Worm (Caenorhabditis elegans) whole organism, dauer: ENCODE data around the gene C03A7.2.

Experiments
- unc-62 ChIP-seq: sonication (generic microtip); optimal IDR thresholded peaks from 2 replicates; lab custom pipeline; 2017; ENCODE audit warnings: missing biosample characterization, missing genetic modification reagents, missing genetic modification characterization

Gene C03A7.2

DNA sequence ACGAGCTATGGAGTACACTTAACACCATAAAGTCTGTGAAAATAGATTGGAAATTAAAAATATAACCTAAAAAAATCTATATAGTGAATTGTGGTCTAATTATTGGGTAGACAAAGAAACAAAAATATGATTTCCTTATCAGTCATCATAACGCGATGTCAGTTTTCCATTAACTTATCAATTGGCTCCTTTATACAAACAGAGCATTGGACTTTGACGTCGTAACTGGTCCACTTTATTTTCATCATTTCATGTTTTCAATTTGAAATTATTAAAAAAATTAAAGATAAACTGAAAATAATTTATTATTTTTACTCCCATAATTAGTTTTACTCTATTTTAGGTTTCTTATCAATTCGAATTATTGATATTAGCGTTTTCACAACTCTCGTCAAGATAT is 3.7 kb upstream of the C03A7.2 start:
- TF ChIP-seq unc-62 (GFP tag; lab: Kevin White, UChicago): no peak

DNA sequence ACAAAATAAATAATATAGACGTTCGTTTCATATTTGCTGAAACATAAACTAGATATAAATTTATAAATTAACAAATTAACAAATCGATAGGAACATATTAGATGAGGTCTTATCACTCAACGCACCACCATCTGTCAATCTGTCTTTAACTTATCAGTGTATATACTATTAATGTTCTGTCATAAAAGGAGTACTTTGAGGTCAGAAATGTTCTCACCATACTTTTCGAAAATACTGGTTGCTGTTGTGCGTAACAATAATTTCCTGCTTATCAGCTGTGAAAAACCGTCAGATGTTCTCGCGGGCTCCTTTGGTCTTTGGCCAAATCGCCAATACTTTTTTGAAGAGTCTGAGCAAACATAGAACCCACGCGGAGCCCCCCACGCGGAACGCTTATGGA is 10.8 kb downstream of the C03A7.2 start, which contains the start of gene C03A7.13:
TSS of gene C03A7.13 (minus strand) at position 43 of the 400 bp plus-strand sequence.
- TF ChIP-seq unc-62 (GFP tag; lab: Kevin White, UChicago): no peak

DNA sequence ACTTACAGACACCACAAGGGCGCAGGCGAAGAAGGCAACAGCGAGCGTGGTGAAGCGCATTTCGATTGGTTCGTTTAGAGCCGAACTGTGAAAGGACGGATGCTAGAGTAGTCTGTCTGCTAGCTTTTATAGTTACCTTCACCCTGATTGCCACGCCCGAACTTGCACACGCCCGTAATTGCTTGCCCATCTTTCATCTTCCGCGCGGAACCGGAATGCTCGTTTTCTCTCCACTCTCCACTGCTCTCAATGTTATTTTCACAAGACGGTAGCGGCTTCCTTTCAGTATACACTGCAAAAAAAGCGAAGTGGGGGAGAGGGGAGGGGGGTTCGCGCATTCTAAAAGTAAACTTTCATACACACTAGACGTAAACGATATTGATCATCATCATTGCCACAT is 12.8 kb downstream of the C03A7.2 start, which contains the start of gene abu-8:
TSS of gene abu-8 (minus strand) at position 101 of the 400 bp plus-strand sequence.
- TF ChIP-seq unc-62 (GFP tag; lab: Kevin White, UChicago): no peak

DNA sequence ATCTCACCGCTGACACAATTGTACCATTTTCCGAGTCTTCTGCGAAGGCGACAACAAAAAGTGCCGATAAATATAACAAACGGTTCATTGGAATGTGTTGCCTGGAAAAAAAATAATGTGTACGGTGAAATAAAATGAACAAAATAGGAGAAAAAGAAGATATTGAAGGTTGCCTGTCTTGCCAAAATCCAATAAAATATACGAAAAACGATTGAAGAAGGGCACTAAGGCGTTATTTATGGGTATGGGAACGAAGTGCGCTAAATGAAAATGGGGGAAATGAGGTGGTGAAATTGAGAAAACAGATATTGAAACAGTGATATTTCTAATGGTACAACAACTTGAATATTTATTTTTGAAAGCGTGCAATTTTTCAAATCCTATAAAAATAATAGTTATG is 16.5 kb downstream of the C03A7.2 start, which contains the start of gene Y47A7.2:
TSS of gene Y47A7.2 (minus strand) at position 101 of the 400 bp plus-strand sequence.
- no peak for TF ChIP-seq unc-62 (GFP tag; lab: Kevin White, UChicago)

DNA sequence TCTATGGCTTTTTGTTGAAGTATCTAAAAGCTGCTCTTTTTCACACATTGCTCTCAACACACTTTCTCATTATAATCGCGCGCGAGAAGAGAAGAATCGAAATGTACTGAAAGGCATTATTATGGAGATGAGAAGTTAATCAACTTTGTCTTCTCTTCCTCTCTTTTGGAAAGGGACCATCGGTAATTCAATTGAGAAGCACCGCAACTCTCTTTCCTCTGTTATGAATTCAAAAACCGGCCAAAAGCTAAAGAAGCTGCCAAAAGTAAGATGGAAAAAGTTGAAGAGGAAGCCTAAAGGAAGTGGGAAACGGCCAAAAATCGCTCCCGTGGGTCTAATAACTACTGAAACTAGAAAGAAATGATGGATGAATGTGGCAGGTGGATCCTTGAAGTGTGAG is 18.5 kb downstream of the C03A7.2 start:
- no peak for TF ChIP-seq unc-62 (GFP tag; lab: Kevin White, UChicago)

DNA sequence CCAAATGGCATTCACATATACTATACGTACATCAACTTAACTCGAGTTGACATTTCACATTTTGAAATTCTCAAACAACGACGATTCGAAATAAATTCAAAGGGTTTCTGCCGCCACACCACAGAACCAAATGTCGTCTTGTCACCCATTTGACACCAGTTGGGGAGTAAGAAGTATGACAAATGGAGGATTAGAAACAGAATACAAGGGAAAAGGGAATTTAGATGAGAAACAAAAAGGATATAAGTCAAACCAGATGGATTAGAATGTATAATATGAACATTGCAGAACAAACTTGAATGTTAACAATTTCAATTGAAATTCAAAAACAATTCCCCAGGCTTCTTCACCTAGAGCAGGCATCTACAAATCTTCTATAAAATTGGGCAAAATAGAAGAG is 20.0 kb downstream of the C03A7.2 start:
- TF ChIP-seq unc-62 (GFP tag; lab: Kevin White, UChicago): no peak

DNA sequence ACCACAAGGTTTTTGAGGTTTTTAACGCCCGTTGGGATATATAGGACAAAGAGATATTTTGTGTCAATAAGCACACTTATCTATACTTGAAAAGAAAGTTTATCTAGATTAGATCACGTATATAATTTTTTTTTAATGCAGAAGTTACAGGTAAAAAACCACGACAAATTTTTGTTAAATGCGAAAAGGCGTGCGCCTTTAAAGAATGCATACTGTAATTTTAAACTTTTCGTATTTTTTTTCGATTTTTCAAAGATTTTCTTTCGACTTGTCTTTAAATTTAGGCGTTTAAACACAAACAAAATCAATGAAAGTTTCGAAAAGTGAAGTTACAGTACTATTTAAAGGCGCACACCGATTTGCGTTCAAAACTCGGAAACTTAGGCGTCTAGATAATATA is 21.9 kb downstream of the C03A7.2 start:
- TF ChIP-seq unc-62 (GFP tag; lab: Kevin White, UChicago): no peak

DNA sequence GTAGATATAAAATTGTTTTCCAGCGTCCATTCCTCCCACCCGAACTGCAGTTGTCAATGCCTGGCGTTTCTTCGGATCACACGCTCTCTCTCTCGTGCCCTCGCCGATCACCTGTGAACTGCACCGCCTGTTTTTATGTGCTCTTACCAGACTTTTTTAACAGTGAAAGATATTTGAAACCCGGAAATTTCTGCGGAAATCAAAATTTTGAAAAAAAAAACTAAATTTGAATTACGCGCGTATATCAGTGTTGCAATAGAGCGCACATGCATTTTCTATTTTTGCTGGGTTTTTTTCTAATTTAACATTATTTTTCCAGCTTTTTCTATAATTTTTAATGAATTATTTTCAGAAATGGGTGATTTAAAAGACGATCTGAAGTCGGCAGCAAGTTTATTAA is 22.4 kb downstream of the C03A7.2 start, which contains the start of gene ttc-37:
TSS of gene ttc-37 (plus strand) at position 349 of the 400 bp plus-strand sequence.
- TF ChIP-seq unc-62 (GFP tag; lab: Kevin White, UChicago): no peak

DNA sequence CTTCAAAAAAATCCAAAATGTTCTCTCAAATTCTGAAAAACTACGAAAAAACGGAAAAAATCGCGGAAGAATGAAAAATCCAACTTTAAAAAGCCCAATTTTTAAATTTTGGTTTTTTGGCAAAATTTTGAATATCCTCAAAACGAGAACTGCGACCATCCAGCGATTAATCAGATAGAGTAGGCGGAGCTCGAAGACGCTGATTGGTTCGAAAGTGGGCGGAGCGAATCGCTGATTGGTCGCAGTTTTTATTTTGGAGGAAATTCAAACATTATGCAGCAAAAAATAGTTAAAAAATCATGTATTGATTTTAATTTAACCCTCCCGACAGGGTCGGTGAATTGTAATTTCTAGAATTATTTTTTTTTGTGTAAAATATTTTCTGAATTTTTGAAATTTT is 32.0 kb downstream of the C03A7.2 start:
- TF ChIP-seq unc-62 (GFP tag; lab: Kevin White, UChicago): no peak

DNA sequence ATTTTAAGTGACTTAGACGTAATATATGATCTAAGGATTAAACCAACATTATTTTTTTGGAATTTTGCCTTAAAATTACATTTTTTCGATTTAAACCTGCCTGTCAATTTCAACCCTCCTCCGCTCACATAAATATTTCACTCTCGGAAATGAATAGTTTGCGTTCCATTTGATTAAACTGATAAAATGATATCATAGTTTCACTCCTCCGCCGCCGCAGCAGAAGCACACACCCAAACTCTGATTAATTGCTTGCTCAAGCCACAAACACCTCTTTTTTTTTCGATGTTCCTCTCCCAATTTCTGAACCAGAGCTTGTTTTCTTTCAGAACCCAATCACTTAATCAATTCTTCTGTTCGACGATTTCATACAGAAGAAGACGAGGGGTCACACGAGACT is 41.3 kb downstream of the C03A7.2 start, which contains the start of gene Y49G5B.1:
TSS of gene Y49G5B.1 (plus strand) at position 324 of the 400 bp plus-strand sequence.
- TF ChIP-seq unc-62 (GFP tag; lab: Kevin White, UChicago): no peak

DNA sequence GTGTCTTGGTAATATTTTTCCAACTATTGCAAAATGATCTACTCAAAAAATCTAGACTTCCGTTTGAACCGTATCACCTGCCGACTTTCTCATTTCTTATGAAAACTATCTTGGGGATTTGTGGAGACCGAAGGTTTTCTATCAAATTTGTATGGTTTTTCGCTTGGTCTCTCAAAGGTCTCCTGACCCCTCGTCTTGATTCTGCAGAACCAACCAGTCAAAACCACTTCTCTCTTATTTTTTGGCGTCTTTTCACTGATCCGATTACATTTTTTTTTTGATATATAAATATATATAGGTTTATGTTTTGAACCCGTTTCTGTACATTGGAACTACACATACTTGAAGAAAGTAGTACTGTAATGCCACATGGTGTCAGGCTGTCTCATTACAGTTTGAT is 43.9 kb downstream of the C03A7.2 start:
- TF ChIP-seq unc-62 (GFP tag; lab: Kevin White, UChicago): no peak

DNA sequence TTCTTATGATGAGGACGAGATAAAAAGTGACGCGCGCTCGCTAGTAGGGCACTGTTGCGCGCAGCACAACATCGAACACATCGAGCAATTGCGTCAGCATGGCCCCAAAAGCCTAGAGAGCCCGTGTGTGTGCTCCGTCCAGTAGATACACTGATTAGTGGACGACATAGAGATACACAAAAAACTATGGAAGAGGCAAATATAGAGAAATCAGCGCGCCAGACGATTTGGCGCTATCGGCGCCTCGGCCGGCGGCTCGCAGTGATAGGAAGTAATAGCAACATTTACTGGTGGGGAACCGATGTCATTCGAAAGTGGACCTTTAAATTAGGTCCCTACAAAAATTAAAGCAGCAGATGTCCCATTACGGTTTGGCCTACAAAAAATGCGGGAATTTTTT is 46.8 kb downstream of the C03A7.2 start:
- no peak for TF ChIP-seq unc-62 (GFP tag; lab: Kevin White, UChicago)
